Worm (Caenorhabditis elegans) whole organism, young adult: ENCODE results near the gene ntl-9.
A peak's percentile ranks its signal among the peaks of the same experiment; 100 is the strongest.

ENCODE experiments used
- B0261.1 ChIP-seq: sonication (generic microtip); optimal IDR thresholded peaks from 2 replicates; lab custom pipeline; 2016; ENCODE audit warnings: mild to moderate bottlenecking, missing genetic modification characterization, moderate library complexity, missing compliant biosample characterization
- D2030.7 ChIP-seq: fragments of 200-800 bp; sonication (Bioruptor generic); IDR thresholded peaks from 2 replicates; pipeline ENCODE4 v1.3.6; 2022; ENCODE audit warnings: missing genetic modification reagents, missing genetic modification characterization, missing compliant biosample characterization
- F10E7.11 ChIP-seq: sonication (generic microtip); optimal IDR thresholded peaks from 2 replicates; lab custom pipeline; 2017; ENCODE audit warnings: mild to moderate bottlenecking, missing genetic modification characterization, moderate library complexity, missing compliant biosample characterization
- F22D6.2 ChIP-seq: sonication (generic microtip); optimal IDR thresholded peaks from 2 replicates; lab custom pipeline; 2016; ENCODE audit warnings: mild to moderate bottlenecking, missing genetic modification characterization, missing compliant biosample characterization
- Y56A3A.18 ChIP-seq: fragments of 200-800 bp; sonication (Bioruptor generic); IDR thresholded peaks from 2 replicates; pipeline ENCODE4 v1.3.6; 2022; ENCODE audit warnings: missing genetic modification reagents, missing genetic modification characterization, missing compliant biosample characterization
- akir-1 ChIP-seq: fragments of 200-800 bp; sonication (Bioruptor generic); optimal IDR thresholded peaks from 2 replicates; lab custom pipeline; 2018; ENCODE audit warnings: mild to moderate bottlenecking, missing genetic modification characterization, moderate library complexity, missing compliant biosample characterization
- cebp-2 ChIP-seq: fragments of 200-800 bp; sonication (Bioruptor generic); IDR thresholded peaks from 2 replicates; pipeline ENCODE4 v1.3.6; 2022; ENCODE audit warnings: missing genetic modification characterization, missing compliant biosample characterization
- ceh-100 ChIP-seq: fragments of 200-800 bp; sonication (Bioruptor generic); IDR thresholded peaks from 2 replicates; pipeline ENCODE4 v1.3.6; 2022; ENCODE audit warnings: missing genetic modification reagents, missing genetic modification characterization, missing compliant biosample characterization
- lin-26 ChIP-seq: fragments of 200-800 bp; sonication (Bioruptor generic); IDR thresholded peaks from 2 replicates; pipeline ENCODE4 v1.3.6; 2022; ENCODE audit warnings: missing genetic modification reagents, missing genetic modification characterization, missing compliant biosample characterization
- nfyb-1 ChIP-seq: fragments of 200-800 bp; sonication (Bioruptor generic); IDR thresholded peaks from 2 replicates; pipeline ENCODE4 v1.3.6; 2022; ENCODE audit warnings: missing genetic modification reagents, missing genetic modification characterization, missing compliant biosample characterization
- sdz-38 ChIP-seq: sonication (generic microtip); optimal IDR thresholded peaks from 2 replicates; lab custom pipeline; 2016; ENCODE audit warnings: missing genotype, missing genetic modification characterization, missing compliant biosample characterization
- ztf-18 ChIP-seq: sonication (generic microtip); optimal IDR thresholded peaks from 2 replicates; lab custom pipeline; 2016; ENCODE audit warnings: missing genotype, mild to moderate bottlenecking, missing genetic modification characterization, missing compliant biosample characterization

ce11 chrIII:4961281-4961680 lies 17.0 kb downstream of the ntl-9 start:
- no peak for TF ChIP-seq ceh-100 (GFP tag; lab: Robert Waterston, UW)
- TF ChIP-seq lin-26 (GFP tag; lab: Robert Waterston, UW) = peak; percentile 38; the same call in 1 of the 2 replicates
- no peak for TF ChIP-seq D2030.7 (GFP tag; lab: Robert Waterston, UW)
- TF ChIP-seq cebp-2 = no peak
- TF ChIP-seq sdz-38 = no peak
- TF ChIP-seq akir-1 (GFP tag; lab: Kevin White, UChicago) = no peak
- TF ChIP-seq Y56A3A.18 (GFP tag; lab: Robert Waterston, UW) = no peak
- TF ChIP-seq F22D6.2 (tag; lab: Kevin White, UChicago) = no peak
- peak; percentile 9 for TF ChIP-seq ztf-18
- no peak for TF ChIP-seq F10E7.11 (tag; lab: Kevin White, UChicago)
- TF ChIP-seq B0261.1 = no peak
- TF ChIP-seq nfyb-1 = no peak
